Worm (Caenorhabditis elegans) whole organism, L2 larva: ENCODE measurements around the gene ncl-1.
A peak's percentile ranks its signal among the peaks of the same experiment; 100 is the strongest.

Source experiments
- C34F6.9 ChIP-seq: fragments of 150-350 bp; optimal IDR thresholded peaks from 2 replicates; lab custom pipeline; 2014; ENCODE audit warnings: missing biosample characterization, missing genetic modification characterization
- F13H6.1 ChIP-seq: sonication (generic microtip); optimal IDR thresholded peaks from 2 replicates; lab custom pipeline; 2016; ENCODE audit warnings: missing genetic modification characterization, missing compliant biosample characterization
- R02D3.7 ChIP-seq: fragments of 150-350 bp; optimal IDR thresholded peaks from 2 replicates; lab custom pipeline; 2014; ENCODE audit warnings: missing biosample characterization, missing genetic modification characterization
- Y55F3AM.14 ChIP-seq: fragments of 200-800 bp; sonication (Bioruptor generic); optimal IDR thresholded peaks from 2 replicates; lab custom pipeline; 2018; ENCODE audit warnings: mild to moderate bottlenecking, missing genetic modification characterization, missing compliant biosample characterization
- ZK546.5 ChIP-seq: sonication (generic microtip); optimal IDR thresholded peaks from 2 replicates; lab custom pipeline; 2017; ENCODE audit warnings: missing biosample characterization, missing genetic modification characterization
- aly-2 ChIP-seq: fragments of 150-350 bp; optimal IDR thresholded peaks from 2 replicates; lab custom pipeline; 2014; ENCODE audit warnings: missing biosample characterization, missing genetic modification characterization
- ama-1 ChIP-seq: fragments of 150-350 bp; optimal IDR thresholded peaks from 2 replicates; lab custom pipeline; 2018; ENCODE audit warnings: inconsistent platforms
- crh-2 ChIP-seq: sonication (generic microtip); optimal IDR thresholded peaks from 2 replicates; lab custom pipeline; 2017; ENCODE audit warnings: missing biosample characterization, missing genetic modification characterization
- egl-27 ChIP-seq: sonication (generic microtip); optimal IDR thresholded peaks from 3 replicates; lab custom pipeline; 2017; ENCODE audit warnings: missing biosample characterization, missing genetic modification reagents, missing genetic modification characterization
- elt-1 ChIP-seq: fragments of 150-350 bp; optimal IDR thresholded peaks from 2 replicates; lab custom pipeline; 2014; ENCODE audit warnings: missing biosample characterization, missing genetic modification characterization
- elt-3 ChIP-seq: sonication (generic microtip); optimal IDR thresholded peaks from 2 replicates; lab custom pipeline; 2017; ENCODE audit warnings: missing biosample characterization, missing genetic modification characterization
- fos-1 ChIP-seq: fragments of 150-350 bp; optimal IDR thresholded peaks from 2 replicates; lab custom pipeline; 2014; ENCODE audit warnings: missing biosample characterization, missing genetic modification characterization
- gmeb-1 ChIP-seq: fragments of 150-350 bp; optimal IDR thresholded peaks from 2 replicates; lab custom pipeline; 2014; ENCODE audit warnings: missing biosample characterization, missing genetic modification characterization
- lin-11 ChIP-seq: fragments of 150-350 bp; sonication (generic microtip); optimal IDR thresholded peaks from 2 replicates; lab custom pipeline; 2014; ENCODE audit warnings: missing biosample characterization, missing genetic modification characterization, inconsistent platforms, mixed read lengths
- lin-13 ChIP-seq: fragments of 150-350 bp; optimal IDR thresholded peaks from 2 replicates; lab custom pipeline; 2014; ENCODE audit warnings: missing biosample characterization, missing genetic modification reagents, missing genetic modification characterization
- lin-39 ChIP-seq: fragments of 150-350 bp; optimal IDR thresholded peaks from 2 replicates; lab custom pipeline; 2014; ENCODE audit warnings: missing biosample characterization, missing genetic modification reagents, missing genetic modification characterization
- lsy-2 ChIP-seq, 2 experiments: fragments of 150-350 bp in 1 of 2; sonication (generic microtip) in 1 of 2; optimal IDR thresholded peaks; 2 replicates each; lab custom pipeline; 2014 to 2017; ENCODE audit warnings: missing biosample characterization in 2 of 2, missing genetic modification characterization in 2 of 2
- mab-5 ChIP-seq: fragments of 150-350 bp; optimal IDR thresholded peaks from 2 replicates; lab custom pipeline; 2014; ENCODE audit warnings: missing biosample characterization, missing genetic modification characterization
- mdl-1 ChIP-seq, 2 experiments: fragments of 150-350 bp in 1 of 2; sonication (generic microtip) in 1 of 2; optimal IDR thresholded peaks; 2 replicates each; lab custom pipeline; 2017; ENCODE audit warnings: missing biosample characterization in 2 of 2, missing genetic modification characterization in 2 of 2
- nhr-10 ChIP-seq: sonication (generic microtip); optimal IDR thresholded peaks from 2 replicates; lab custom pipeline; 2017; ENCODE audit warnings: missing biosample characterization, missing genetic modification characterization
- nhr-11 ChIP-seq: fragments of 150-350 bp; optimal IDR thresholded peaks from 2 replicates; lab custom pipeline; 2014; ENCODE audit warnings: missing biosample characterization, missing genetic modification characterization
- nhr-129 ChIP-seq: fragments of 150-350 bp; optimal IDR thresholded peaks from 2 replicates; lab custom pipeline; 2014; ENCODE audit warnings: missing biosample characterization, missing genetic modification characterization
- nhr-21 ChIP-seq: fragments of 150-350 bp; optimal IDR thresholded peaks from 2 replicates; lab custom pipeline; 2014; ENCODE audit warnings: missing biosample characterization, missing genetic modification characterization
- nhr-25 ChIP-seq: fragments of 150-350 bp; sonication (generic microtip); optimal IDR thresholded peaks from 3 replicates; lab custom pipeline; 2014; ENCODE audit warnings: missing biosample characterization, missing genetic modification characterization
- nhr-6 ChIP-seq: fragments of 150-350 bp; optimal IDR thresholded peaks from 2 replicates; lab custom pipeline; 2014; ENCODE audit warnings: missing biosample characterization, missing genetic modification characterization
- nhr-77 ChIP-seq: fragments of 150-350 bp; optimal IDR thresholded peaks from 2 replicates; lab custom pipeline; 2014; ENCODE audit warnings: missing biosample characterization, missing genetic modification characterization
- peb-1 ChIP-seq: fragments of 150-350 bp; optimal IDR thresholded peaks from 2 replicates; lab custom pipeline; 2014; ENCODE audit warnings: missing biosample characterization, missing genetic modification characterization
- sem-4 ChIP-seq: fragments of 150-350 bp; optimal IDR thresholded peaks from 2 replicates; lab custom pipeline; 2014; ENCODE audit warnings: missing biosample characterization, missing genetic modification reagents, missing genetic modification characterization
- skn-1 ChIP-seq: sonication (generic microtip); optimal IDR thresholded peaks from 2 replicates; lab custom pipeline; 2017; ENCODE audit warnings: missing biosample characterization, missing genetic modification characterization
- sma-3 ChIP-seq: sonication (generic microtip); optimal IDR thresholded peaks from 2 replicates; lab custom pipeline; 2016; ENCODE audit warnings: missing genetic modification reagents, missing genetic modification characterization, missing compliant biosample characterization
- sma-9 ChIP-seq, 2 experiments: fragments of 150-350 bp in 1 of 2; sonication (generic microtip) in 1 of 2; optimal IDR thresholded peaks; 2 replicates each; lab custom pipeline; 2014 to 2016; ENCODE audit warnings: missing genetic modification characterization in 2 of 2, mild to moderate bottlenecking in 1 of 2, missing biosample characterization in 1 of 2, missing compliant biosample characterization in 1 of 2, missing genetic modification reagents in 1 of 2, moderate library complexity in 1 of 2
- snpc-4 ChIP-seq: fragments of 150-350 bp; optimal IDR thresholded peaks from 2 replicates; lab custom pipeline; 2014; ENCODE audit warnings: missing biosample characterization, missing genetic modification characterization
- unc-39 ChIP-seq: fragments of 150-350 bp; optimal IDR thresholded peaks from 2 replicates; lab custom pipeline; 2014; ENCODE audit warnings: missing biosample characterization, missing genetic modification characterization
- unc-55 ChIP-seq: fragments of 150-350 bp; sonication (generic microtip); optimal IDR thresholded peaks from 3 replicates; lab custom pipeline; 2014; ENCODE audit warnings: missing biosample characterization, missing genetic modification reagents, missing genetic modification characterization
- unc-62 ChIP-seq: fragments of 150-350 bp; optimal IDR thresholded peaks from 2 replicates; lab custom pipeline; 2014; ENCODE audit warnings: missing biosample characterization, missing genetic modification reagents, missing genetic modification characterization
- zag-1 ChIP-seq: fragments of 150-350 bp; optimal IDR thresholded peaks from 2 replicates; lab custom pipeline; 2014; ENCODE audit warnings: missing biosample characterization, missing genetic modification characterization
- ztf-1 ChIP-seq: fragments of 200-800 bp; sonication (Bioruptor generic); conservative IDR thresholded peaks from 2 replicates; pipeline ENCODE4 v1.3.6; 2022; ENCODE audit warnings: missing genetic modification characterization, missing compliant biosample characterization
- ztf-11 ChIP-seq: sonication (generic microtip); optimal IDR thresholded peaks from 2 replicates; lab custom pipeline; 2017; ENCODE audit warnings: missing biosample characterization, missing genetic modification characterization
- ztf-4 ChIP-seq: fragments of 150-350 bp; optimal IDR thresholded peaks from 2 replicates; lab custom pipeline; 2014; ENCODE audit warnings: missing biosample characterization, missing genetic modification characterization

The ncl-1 gene

ce11 chrIII:7724433-7724832, 4.9 kb downstream of the ncl-1 start:
- TF ChIP-seq gmeb-1 (tag; lab: Kevin White, UChicago): no peak
- TF ChIP-seq mdl-1 (tag; optimal IDR thresholded peaks at IDR 0.05; lab: Kevin White, UChicago): peak in 1 of 2 experiments; percentile 9
- TF ChIP-seq nhr-21 (tag; lab: Kevin White, UChicago): peak; percentile 39
- peak; percentile 39 for TF ChIP-seq mab-5 (tag; lab: Kevin White, UChicago)
- TF ChIP-seq lin-39 (tag; lab: Kevin White, UChicago): no peak
- TF ChIP-seq unc-55 (GFP tag; lab: Kevin White, UChicago): peak; percentile 78
- peak in 1 of 2 experiments; percentile 28 for TF ChIP-seq lsy-2 (tag; optimal IDR thresholded peaks at IDR 0.05; lab: Kevin White, UChicago)
- no peak for TF ChIP-seq nhr-10
- TF ChIP-seq crh-2 (tag; lab: Kevin White, UChicago): peak; percentile 24
- TF ChIP-seq fos-1 (tag; lab: Kevin White, UChicago): peak; percentile 19
- TF ChIP-seq ztf-11 (tag; lab: Kevin White, UChicago): no peak
- TF ChIP-seq nhr-11 (tag; lab: Kevin White, UChicago): no peak
- no peak for TF ChIP-seq lin-13 (GFP tag; lab: Kevin White, UChicago)
- peak; percentile 69 for TF ChIP-seq sma-9 (GFP tag; optimal IDR thresholded peaks at IDR 0.05; lab: Kevin White, UChicago)
- no peak for TF ChIP-seq sma-9 (tag; optimal IDR thresholded peaks at IDR 0.05; lab: Kevin White, UChicago)
- peak; percentile 8 for TF ChIP-seq zag-1 (tag; lab: Kevin White, UChicago)
- TF ChIP-seq egl-27 (tag; lab: Kevin White, UChicago): peak; percentile 2
- no peak for TF ChIP-seq C34F6.9
- no peak for TF ChIP-seq ZK546.5 (tag; lab: Kevin White, UChicago)
- peak; percentile 66 for TF ChIP-seq sem-4
- no peak for TF ChIP-seq nhr-6 (tag; lab: Kevin White, UChicago)
- peak; percentile 27 for TF ChIP-seq F13H6.1

ce11 chrIII:7725483-7726250, 6.1 kb downstream of the ncl-1 start:
- no peak for TF ChIP-seq mab-5 (tag; lab: Kevin White, UChicago)
- peak in 1 of 2 experiments; percentile 43 for TF ChIP-seq lsy-2 (tag; optimal IDR thresholded peaks at IDR 0.05; lab: Kevin White, UChicago)
- no peak for TF ChIP-seq nhr-10
- TF ChIP-seq C34F6.9: peak; percentile 61
- no peak for TF ChIP-seq R02D3.7 (tag; lab: Kevin White, UChicago)
- peak; percentile 47 for TF ChIP-seq nhr-129
- TF ChIP-seq F13H6.1: peak; percentile 55
- peak; percentile 53 for TF ChIP-seq unc-55 (GFP tag; lab: Kevin White, UChicago)
- TF ChIP-seq sma-9 (GFP tag; optimal IDR thresholded peaks at IDR 0.05; lab: Kevin White, UChicago): peak; percentile 13
- no peak for TF ChIP-seq sma-9 (tag; optimal IDR thresholded peaks at IDR 0.05; lab: Kevin White, UChicago)
- TF ChIP-seq crh-2 (tag; lab: Kevin White, UChicago): peak; percentile 33
- peak; percentile 37 for TF ChIP-seq ztf-4 (tag; lab: Kevin White, UChicago)
- peak; percentile 17 to 19 for TF ChIP-seq mdl-1 (tag; optimal IDR thresholded peaks at IDR 0.05; lab: Kevin White, UChicago)

ce11 chrIII:7726500-7726899, 7.0 kb downstream of the ncl-1 start:
- TF ChIP-seq unc-55 (GFP tag; lab: Kevin White, UChicago): peak; percentile 13
- no peak for TF ChIP-seq gmeb-1 (tag; lab: Kevin White, UChicago)
- no peak for TF ChIP-seq F13H6.1
- TF ChIP-seq elt-1: no peak
- no peak for TF ChIP-seq lin-13 (GFP tag; lab: Kevin White, UChicago)

- TF ChIP-seq sma-9 (GFP tag; optimal IDR thresholded peaks at IDR 0.05; lab: Kevin White, UChicago): peak; percentile 59
- TF ChIP-seq sma-9 (tag; optimal IDR thresholded peaks at IDR 0.05; lab: Kevin White, UChicago): no peak
- TF ChIP-seq nhr-6 (tag; lab: Kevin White, UChicago): peak; percentile 3
- TF ChIP-seq ZK546.5 (tag; lab: Kevin White, UChicago): no peak
- TF ChIP-seq lin-39 (tag; lab: Kevin White, UChicago): no peak
- peak; percentile 94 for TF ChIP-seq fos-1 (tag; lab: Kevin White, UChicago)
- TF ChIP-seq nhr-77 (tag; lab: Kevin White, UChicago): no peak
- no peak for TF ChIP-seq aly-2 (tag; lab: Kevin White, UChicago)
- no peak for TF ChIP-seq peb-1 (tag; lab: Kevin White, UChicago)
- peak; percentile 50 for TF ChIP-seq ama-1 (lab: Kevin White, UChicago)
- peak; percentile 83 for TF ChIP-seq sma-3
- TF ChIP-seq nhr-129: peak; percentile 74
- TF ChIP-seq gmeb-1 (tag; lab: Kevin White, UChicago): peak; percentile 49
- TF ChIP-seq crh-2 (tag; lab: Kevin White, UChicago): peak; percentile 99
- TF ChIP-seq C34F6.9: peak; percentile 66
- TF ChIP-seq skn-1 (tag; lab: Kevin White, UChicago): no peak
- TF ChIP-seq F13H6.1: peak; percentile 49
- peak in 1 of 2 experiments; percentile 76 for TF ChIP-seq lsy-2 (tag; optimal IDR thresholded peaks at IDR 0.05; lab: Kevin White, UChicago)
- TF ChIP-seq nhr-11 (tag; lab: Kevin White, UChicago): no peak
- TF ChIP-seq Y55F3AM.14: peak; percentile 35
- TF ChIP-seq snpc-4: no peak
- peak; percentile 74 for TF ChIP-seq sem-4
- TF ChIP-seq ztf-4 (tag; lab: Kevin White, UChicago): peak; percentile 22
- TF ChIP-seq nhr-25 (tag; lab: Kevin White, UChicago): peak; percentile 45
- no peak for TF ChIP-seq nhr-10
- no peak for TF ChIP-seq elt-3 (tag; lab: Kevin White, UChicago)
- peak; percentile 50 for TF ChIP-seq nhr-21 (tag; lab: Kevin White, UChicago)
- no peak for TF ChIP-seq ztf-1 (GFP tag; lab: Robert Waterston, UW)
- TF ChIP-seq unc-62 (GFP tag; lab: Kevin White, UChicago): no peak
- TF ChIP-seq elt-1: no peak
- TF ChIP-seq lin-11 (tag; lab: Kevin White, UChicago): no peak
- TF ChIP-seq unc-39 (tag; lab: Kevin White, UChicago): no peak
- TF ChIP-seq zag-1 (tag; lab: Kevin White, UChicago): peak; percentile 44
- TF ChIP-seq R02D3.7 (tag; lab: Kevin White, UChicago): no peak
- TF ChIP-seq egl-27 (tag; lab: Kevin White, UChicago): no peak
- peak; percentile 47 for TF ChIP-seq lin-13 (GFP tag; lab: Kevin White, UChicago)
Measured at ce11 chrIII:7728494-7728893, 9.0 kb downstream of the ncl-1 start.
